Fruit fly (Drosophila melanogaster) whole organism, embryonic: Measurements from ENCODE around the gene Nplp3.

Experiments
- Awh ChIP-seq: fragments of 200-800 bp; sonication (Bioruptor generic); IDR thresholded peaks from 2 replicates; pipeline ENCODE4, ENCODE4 v1.3.6; 2022; ENCODE audit warnings: missing biosample characterization, missing genetic modification characterization
- CG33213 ChIP-seq: fragments of 200-800 bp; sonication (Bioruptor generic); optimal IDR thresholded peaks from 3 replicates; lab custom pipeline; 2016; ENCODE audit warnings: missing biosample characterization, missing genetic modification characterization
- Nf-YC ChIP-seq: fragments of 200-800 bp; optimal IDR thresholded peaks from 3 replicates; lab custom pipeline; 2019; ENCODE audit warnings: missing biosample characterization, mild to moderate bottlenecking, missing genetic modification characterization, moderate library complexity
- pros ChIP-seq: fragments of 200-800 bp; sonication (Bioruptor generic); optimal IDR thresholded peaks from 3 replicates; lab custom pipeline; 2019; ENCODE audit warnings: missing biosample characterization, mild to moderate bottlenecking, missing genetic modification characterization, moderate library complexity

DNA sequence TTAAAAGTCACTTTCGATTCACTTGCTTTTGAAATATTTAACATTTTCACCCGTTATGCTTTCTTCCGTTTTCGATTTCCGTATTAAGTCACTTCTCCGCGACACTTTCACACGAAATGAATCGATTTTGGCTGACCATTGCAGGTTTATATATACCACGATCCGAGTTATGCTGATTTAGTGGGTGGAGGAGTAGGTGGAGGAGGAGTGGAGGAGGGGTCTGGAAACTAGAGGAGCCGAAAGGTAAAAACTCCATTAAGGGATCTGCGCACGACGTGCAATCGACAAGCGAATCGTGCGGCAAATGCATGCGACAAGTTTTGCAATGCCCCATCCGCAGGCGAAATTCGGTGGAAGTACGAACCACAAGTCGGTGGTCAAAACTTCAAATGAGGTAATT lies 27.0 kb upstream of the Nplp3 start, which contains the start of gene CG13045:
- TF ChIP-seq Nf-YC (no peak), Awh (GFP tag; lab: Robert Waterston, UW) (no peak), pros (no peak), CG33213 (GFP tag; lab: Kevin White, UChicago) (no peak)
